Fruit fly (Drosophila melanogaster): ENCODE measurements around the gene CG33258.

- TF ChIP-seq Pif1B (GFP tag; optimal IDR thresholded peaks at IDR 0.05) (peak; percentile 95), CG14655 (GFP tag; optimal IDR thresholded peaks at IDR 0.05) (peak; percentile 91), CG8159 (tag; optimal IDR thresholded peaks at IDR 0.05) (peak; percentile 94), Pif1A (GFP tag; optimal IDR thresholded peaks at IDR 0.05) (peak; percentile 97), CG34367 (tag; optimal IDR thresholded peaks at IDR 0.05) (peak; percentile 95), fd96Ca (GFP tag; IDR thresholded peaks at IDR 0.05) (peak; percentile 94), CG17806 (tag; optimal IDR thresholded peaks at IDR 0.05) (peak; percentile 94), CG32121 (GFP tag; IDR thresholded peaks at IDR 0.05) (peak; percentile 96), Ets98B (GFP tag; IDR thresholded peaks at IDR 0.05) (peak; percentile 96), CG13204 (GFP tag; optimal IDR thresholded peaks at IDR 0.05) (peak; percentile 64), rn (GFP tag; IDR thresholded peaks at IDR 0.05) (peak; percentile 84)
These were observed 36.5 kb upstream of the CG33258 start for dm6 chr3L:16045831-16046336.

Data from whole organism, pupa.